Worm (Caenorhabditis elegans) whole organism, L1 larva: ENCODE measurements around the gene msp-32.

Source experiments
- rnt-1 ChIP-seq: sonication (generic microtip); optimal IDR thresholded peaks from 2 replicates; lab custom pipeline; 2016; ENCODE audit warnings: mild to moderate bottlenecking, missing genetic modification characterization, moderate library complexity, missing compliant biosample characterization
- snpc-4 ChIP-seq: fragments of 150-350 bp; optimal IDR thresholded peaks from 2 replicates; lab custom pipeline; 2014; ENCODE audit warnings: missing biosample characterization, missing genetic modification characterization

DNA sequence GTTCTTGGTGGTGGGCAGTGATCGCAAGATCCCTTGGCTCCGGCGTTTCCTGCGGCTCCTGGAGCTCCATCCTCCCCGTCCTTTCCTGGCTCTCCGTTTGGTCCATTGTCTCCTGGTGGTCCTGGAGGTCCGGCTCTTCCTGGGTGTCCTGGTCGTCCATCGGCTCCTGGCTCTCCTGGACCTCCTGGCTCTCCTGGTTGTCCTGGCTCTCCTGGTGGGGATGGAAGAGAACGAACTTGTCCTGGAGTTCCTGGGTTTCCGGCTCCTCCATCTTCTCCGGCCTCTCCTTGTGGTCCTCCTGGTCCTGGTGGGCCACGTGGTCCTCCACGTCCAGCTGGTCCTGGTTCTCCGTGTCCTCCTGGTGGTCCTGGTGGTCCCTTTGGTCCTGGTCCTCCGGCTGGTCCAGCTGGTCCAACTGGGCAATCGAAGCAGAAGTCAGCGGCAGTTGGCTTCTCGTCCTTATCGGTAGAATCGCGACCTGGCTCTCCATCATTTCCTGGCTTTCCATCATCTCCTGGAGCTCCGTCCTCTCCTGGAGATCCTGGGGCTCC lies 28.8 kb upstream of the msp-32 start:
- no peak for TF ChIP-seq snpc-4 (tag; lab: Kevin White, UChicago)
- TF ChIP-seq rnt-1 (tag; lab: Kevin White, UChicago): no peak
